Worm (Caenorhabditis elegans) whole organism, early embryonic: ENCODE measurements around the gene sri-46.

Experiments
- B0310.2 ChIP-seq: sonication (generic microtip); optimal IDR thresholded peaks from 2 replicates; lab custom pipeline; 2016; ENCODE audit warnings: mild to moderate bottlenecking, missing genetic modification characterization, missing compliant biosample characterization
- F13C5.2 ChIP-seq: sonication (generic microtip); optimal IDR thresholded peaks from 2 replicates; lab custom pipeline; 2017; ENCODE audit warnings: mild to moderate bottlenecking, missing genetic modification characterization, inconsistent platforms, missing compliant biosample characterization
- aly-1 ChIP-seq: sonication (generic microtip); optimal IDR thresholded peaks from 2 replicates; lab custom pipeline; 2016; ENCODE audit warnings: missing genetic modification characterization, missing compliant biosample characterization
- ama-1 ChIP-seq: fragments of 150-350 bp; optimal IDR thresholded peaks from 2 replicates; lab custom pipeline; 2014
- ceh-13 ChIP-seq: fragments of 200-800 bp; sonication (Bioruptor generic); optimal IDR thresholded peaks from 2 replicates; lab custom pipeline; 2018; ENCODE audit warnings: mild to moderate bottlenecking, missing genetic modification characterization, missing compliant biosample characterization
- ceh-36 ChIP-seq: sonication (generic microtip); optimal IDR thresholded peaks from 2 replicates; lab custom pipeline; 2016; ENCODE audit warnings: missing genetic modification characterization, inconsistent platforms, missing compliant biosample characterization
- ets-7 ChIP-seq: sonication (generic microtip); optimal IDR thresholded peaks from 2 replicates; lab custom pipeline; 2016; ENCODE audit warnings: missing genotype, missing genetic modification characterization, missing compliant biosample characterization
- flt-1 ChIP-seq: fragments of 200-800 bp; sonication (Bioruptor generic); IDR thresholded peaks from 2 replicates; pipeline ENCODE4 v1.3.6; 2022; ENCODE audit warnings: missing genetic modification characterization, missing compliant biosample characterization
- hmbx-1 ChIP-seq: sonication (generic microtip); optimal IDR thresholded peaks from 2 replicates; lab custom pipeline; 2016; ENCODE audit warnings: mild to moderate bottlenecking, missing genetic modification characterization, missing compliant biosample characterization
- hmg-4 ChIP-seq: fragments of 200-800 bp; sonication (Bioruptor generic); optimal IDR thresholded peaks from 2 replicates; lab custom pipeline; 2018; ENCODE audit warnings: mild to moderate bottlenecking, missing genetic modification characterization, missing compliant biosample characterization
- hnd-1 ChIP-seq: sonication (generic microtip); optimal IDR thresholded peaks from 2 replicates; lab custom pipeline; 2016; ENCODE audit warnings: missing genetic modification characterization, missing compliant biosample characterization
- pes-1 ChIP-seq: fragments of 200-800 bp; sonication (Bioruptor generic); IDR thresholded peaks from 2 replicates; pipeline ENCODE4 v1.3.6; 2022; ENCODE audit warnings: missing genetic modification reagents, missing genetic modification characterization, missing compliant biosample characterization
- scrt-1 ChIP-seq: fragments of 200-800 bp; sonication (Bioruptor generic); IDR thresholded peaks from 2 replicates; pipeline ENCODE4 v1.3.6; 2022; ENCODE audit warnings: missing genetic modification characterization, missing compliant biosample characterization
- sea-1 ChIP-seq: fragments of 200-800 bp; sonication (Bioruptor generic); conservative IDR thresholded peaks from 2 replicates; pipeline ENCODE4 v1.3.6; 2022; ENCODE audit warnings: missing genetic modification characterization, missing compliant biosample characterization
- tbx-11 ChIP-seq: fragments of 200-800 bp; sonication (Bioruptor generic); IDR thresholded peaks from 2 replicates; pipeline ENCODE4 v1.3.6; 2022; ENCODE audit warnings: missing genetic modification characterization, missing compliant biosample characterization
- tbx-37 ChIP-seq: fragments of 200-800 bp; sonication (Bioruptor generic); conservative IDR thresholded peaks from 2 replicates; pipeline ENCODE4 v1.3.6; 2022; ENCODE audit warnings: missing genetic modification reagents, missing genetic modification characterization, missing compliant biosample characterization
- tra-4 ChIP-seq: sonication (generic microtip); optimal IDR thresholded peaks from 2 replicates; lab custom pipeline; 2017; ENCODE audit warnings: missing genetic modification characterization, missing compliant biosample characterization

The sri-46 gene

ce11 chrII:691550-691949 is 20.6 kb upstream of the sri-46 start, which contains the start of gene T02H6.3:
TSS of gene T02H6.3 (plus strand) at chrII:691850.
- TF ChIP-seq tbx-37 (GFP tag; lab: Robert Waterston, UW) (no peak), ceh-13 (no peak), flt-1 (GFP tag; lab: Robert Waterston, UW) (no peak), hnd-1 (tag; lab: Kevin White, UChicago) (no peak), scrt-1 (GFP tag; lab: Robert Waterston, UW) (no peak), tbx-11 (GFP tag; lab: Robert Waterston, UW) (no peak)

DNA sequence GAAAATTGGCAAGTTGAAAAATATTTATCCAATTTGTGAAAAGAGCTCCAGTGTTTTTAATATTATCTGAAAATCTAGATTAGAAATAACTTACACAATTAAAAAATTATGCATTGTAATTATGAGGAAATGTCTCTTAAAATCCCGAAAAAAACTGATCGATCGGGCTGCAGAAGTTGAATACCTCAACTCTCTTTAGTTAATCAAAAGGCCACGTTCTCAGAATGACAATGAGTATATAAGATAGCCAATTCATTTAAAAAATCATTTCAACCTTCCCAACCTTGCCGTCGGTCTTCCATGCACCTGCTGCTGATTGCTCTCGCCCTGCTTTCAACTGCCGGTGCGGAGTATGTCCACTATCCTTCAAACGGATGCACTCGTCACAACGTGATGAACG is 18.8 kb upstream of the sri-46 start, which contains the start of gene T02H6.4:
Gene T02H6.4 (plus strand): TSS at position 301 of the 400 bp plus-strand sequence.
- TF ChIP-seq ceh-13 (no peak), ets-7 (tag; lab: Kevin White, UChicago) (no peak), tbx-37 (GFP tag; lab: Robert Waterston, UW) (no peak), pes-1 (no peak), ama-1 (lab: Kevin White, UChicago) (no peak), aly-1 (no peak), ceh-36 (tag; lab: Kevin White, UChicago) (no peak), hmbx-1 (tag; lab: Kevin White, UChicago) (no peak), tbx-11 (GFP tag; lab: Robert Waterston, UW) (no peak), scrt-1 (GFP tag; lab: Robert Waterston, UW) (no peak), flt-1 (GFP tag; lab: Robert Waterston, UW) (no peak), F13C5.2 (tag; lab: Kevin White, UChicago) (no peak), hnd-1 (tag; lab: Kevin White, UChicago) (no peak), tra-4 (tag; lab: Kevin White, UChicago) (no peak)

DNA sequence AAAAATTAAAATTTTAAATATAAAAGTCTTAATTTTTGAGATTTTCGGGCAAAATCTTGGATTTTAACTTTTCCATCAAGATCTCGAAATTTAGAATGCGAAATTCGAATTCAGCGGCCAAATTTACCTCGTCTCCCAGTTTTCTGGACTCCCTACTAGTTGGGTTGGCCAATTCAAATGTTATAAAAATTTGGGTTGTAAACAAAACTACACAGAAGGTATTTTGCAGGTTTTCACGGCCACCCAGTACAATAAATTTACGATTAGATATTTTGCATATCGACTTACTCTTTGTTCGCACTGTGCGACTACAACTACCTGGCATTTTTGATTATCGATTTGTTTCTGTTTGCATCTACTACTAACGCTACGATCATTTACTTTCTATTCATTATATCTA is 13.9 kb upstream of the sri-46 start, which contains the start of gene T02H6.5:
Gene T02H6.5 (plus strand): TSS at position 301 of the 400 bp plus-strand sequence.
- TF ChIP-seq flt-1 (GFP tag; lab: Robert Waterston, UW), result no peak
- TF ChIP-seq ceh-13, result no peak
- TF ChIP-seq B0310.2 (tag; lab: Kevin White, UChicago), result no peak
- TF ChIP-seq ceh-36 (tag; lab: Kevin White, UChicago), result no peak
- TF ChIP-seq pes-1, result no peak
- no peak for TF ChIP-seq tra-4 (tag; lab: Kevin White, UChicago)
- TF ChIP-seq tbx-37 (GFP tag; lab: Robert Waterston, UW), result no peak
- no peak for TF ChIP-seq F13C5.2 (tag; lab: Kevin White, UChicago)
- no peak for TF ChIP-seq hmbx-1 (tag; lab: Kevin White, UChicago)
- TF ChIP-seq ama-1 (lab: Kevin White, UChicago), result no peak
- TF ChIP-seq aly-1, result no peak
- TF ChIP-seq hnd-1 (tag; lab: Kevin White, UChicago), result no peak
- no peak for TF ChIP-seq hmg-4 (GFP tag; lab: Kevin White, UChicago)
- TF ChIP-seq tbx-11 (GFP tag; lab: Robert Waterston, UW), result no peak
- no peak for TF ChIP-seq scrt-1 (GFP tag; lab: Robert Waterston, UW)

ce11 chrII:683467-683866 is 12.5 kb upstream of the sri-46 start, which contains the start of gene T02H6.6:
TSS of gene T02H6.6 (plus strand) at chrII:683767.
- TF ChIP-seq scrt-1 (GFP tag; lab: Robert Waterston, UW) (no peak), ama-1 (lab: Kevin White, UChicago) (no peak), aly-1 (no peak), pes-1 (no peak), hmbx-1 (tag; lab: Kevin White, UChicago) (no peak), sea-1 (GFP tag; lab: Robert Waterston, UW) (no peak), ceh-36 (tag; lab: Kevin White, UChicago) (no peak), tbx-11 (GFP tag; lab: Robert Waterston, UW) (no peak), F13C5.2 (tag; lab: Kevin White, UChicago) (no peak), tra-4 (tag; lab: Kevin White, UChicago) (no peak), B0310.2 (tag; lab: Kevin White, UChicago) (no peak), ets-7 (tag; lab: Kevin White, UChicago) (no peak), flt-1 (GFP tag; lab: Robert Waterston, UW) (no peak), ceh-13 (no peak), hmg-4 (GFP tag; lab: Kevin White, UChicago) (no peak), hnd-1 (tag; lab: Kevin White, UChicago) (no peak), tbx-37 (GFP tag; lab: Robert Waterston, UW) (no peak)

DNA sequence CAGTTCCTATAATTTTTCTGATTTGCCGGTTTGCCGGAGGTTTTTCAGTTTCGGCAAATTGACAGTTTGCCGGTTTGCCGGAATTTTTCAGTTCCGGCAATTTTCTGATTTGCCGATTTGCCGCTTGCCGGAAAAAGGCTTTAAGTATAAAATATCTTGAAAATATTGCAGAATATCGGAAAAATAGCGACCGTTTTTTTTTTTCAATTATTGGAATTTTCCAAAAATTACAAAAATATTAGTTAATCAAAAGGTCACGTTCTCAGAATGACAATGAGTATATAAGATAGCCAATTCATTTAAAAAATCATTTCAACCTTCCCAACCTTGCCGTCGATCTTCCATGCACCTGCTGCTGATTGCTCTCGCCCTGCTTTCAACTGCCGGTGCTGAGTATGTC is 11.4 kb upstream of the sri-46 start, which contains the start of gene T02H6.7:
Gene T02H6.7 (plus strand): TSS at position 301 of the 400 bp plus-strand sequence.
- TF ChIP-seq ama-1 (lab: Kevin White, UChicago) (no peak), flt-1 (GFP tag; lab: Robert Waterston, UW) (no peak), hmbx-1 (tag; lab: Kevin White, UChicago) (no peak), ets-7 (tag; lab: Kevin White, UChicago) (no peak), B0310.2 (tag; lab: Kevin White, UChicago) (no peak), F13C5.2 (tag; lab: Kevin White, UChicago) (no peak), tbx-37 (GFP tag; lab: Robert Waterston, UW) (no peak), pes-1 (no peak)

DNA sequence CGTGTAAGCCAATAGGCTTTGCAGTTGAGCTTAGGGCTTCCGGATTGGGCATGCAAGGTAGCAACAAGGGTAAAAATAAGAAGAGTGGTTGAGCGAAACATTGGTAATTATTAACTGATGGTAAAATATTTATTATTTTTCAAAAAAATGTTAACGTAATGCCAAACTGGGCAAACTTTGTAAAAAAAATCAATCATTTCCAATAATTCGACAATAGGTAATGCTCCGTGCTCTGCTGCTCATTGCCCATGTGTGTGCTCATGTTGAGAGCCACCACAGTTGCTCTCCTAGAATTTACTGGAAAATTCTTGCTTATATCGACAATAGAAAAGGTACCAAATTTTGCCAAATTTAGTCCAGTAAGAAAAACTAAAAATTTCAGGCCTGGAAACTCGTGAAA is 9.7 kb upstream of the sri-46 start, which contains the start of the genes T02H6.10 and T02H6.8:
Gene T02H6.10 (minus strand): TSS at position 101 of the 400 bp plus-strand sequence.
Gene T02H6.8 (plus strand): TSS at position 221 of the 400 bp plus-strand sequence.
- TF ChIP-seq sea-1 (GFP tag; lab: Robert Waterston, UW) (no peak), hnd-1 (tag; lab: Kevin White, UChicago) (no peak), ets-7 (tag; lab: Kevin White, UChicago) (no peak), tra-4 (tag; lab: Kevin White, UChicago) (no peak), ceh-13 (no peak), hmg-4 (GFP tag; lab: Kevin White, UChicago) (no peak)

ce11 chrII:678581-678980 is 7.7 kb upstream of the sri-46 start, which contains the start of gene T02H6.9:
TSS of gene T02H6.9 (plus strand) at chrII:678881.
- TF ChIP-seq hmbx-1 (tag; lab: Kevin White, UChicago) (no peak), ama-1 (lab: Kevin White, UChicago) (no peak), scrt-1 (GFP tag; lab: Robert Waterston, UW) (no peak), tra-4 (tag; lab: Kevin White, UChicago) (no peak), tbx-37 (GFP tag; lab: Robert Waterston, UW) (no peak), F13C5.2 (tag; lab: Kevin White, UChicago) (no peak), sea-1 (GFP tag; lab: Robert Waterston, UW) (no peak), aly-1 (no peak), hmg-4 (GFP tag; lab: Kevin White, UChicago) (no peak), B0310.2 (tag; lab: Kevin White, UChicago) (no peak), hnd-1 (tag; lab: Kevin White, UChicago) (no peak), pes-1 (no peak), ets-7 (tag; lab: Kevin White, UChicago) (no peak), ceh-13 (no peak), ceh-36 (tag; lab: Kevin White, UChicago) (no peak), tbx-11 (GFP tag; lab: Robert Waterston, UW) (no peak), flt-1 (GFP tag; lab: Robert Waterston, UW) (no peak)
